Worm (Caenorhabditis elegans) whole organism, mixed stage, embryonic: ENCODE measurements around the gene zipt-2.2.
A peak's percentile ranks its signal among the peaks of the same experiment; 100 is the strongest.

Experiments
- M03D4.4 ChIP-seq: sonication (generic microtip); optimal IDR thresholded peaks from 2 replicates; lab custom pipeline; 2017; ENCODE audit warnings: mild to moderate bottlenecking, missing genetic modification characterization, missing compliant biosample characterization
- bed-3 ChIP-seq: fragments of 200-800 bp; sonication (Bioruptor generic); optimal IDR thresholded peaks from 3 replicates; lab custom pipeline; 2018; ENCODE audit warnings: mild to moderate bottlenecking, missing genetic modification characterization, moderate library complexity, missing compliant biosample characterization
- blmp-1 ChIP-seq: fragments of 150-350 bp; optimal IDR thresholded peaks from 2 replicates; lab custom pipeline; 2014; ENCODE audit warnings: missing biosample characterization, missing genetic modification characterization
- ceh-39 ChIP-seq: fragments of 150-350 bp; optimal IDR thresholded peaks from 2 replicates; lab custom pipeline; 2014; ENCODE audit warnings: missing biosample characterization, missing genetic modification characterization
- ceh-43 ChIP-seq: fragments of 200-800 bp; sonication (Bioruptor generic); optimal IDR thresholded peaks from 2 replicates; lab custom pipeline; 2018; ENCODE audit warnings: mild to moderate bottlenecking, missing genetic modification characterization, moderate library complexity, missing compliant biosample characterization
- ceh-83 ChIP-seq: fragments of 200-800 bp; sonication (Bioruptor generic); optimal IDR thresholded peaks from 2 replicates; lab custom pipeline; 2018; ENCODE audit warnings: mild to moderate bottlenecking, missing genetic modification characterization, missing compliant biosample characterization
- ces-1 ChIP-seq: fragments of 150-350 bp; optimal IDR thresholded peaks from 2 replicates; lab custom pipeline; 2014; ENCODE audit warnings: missing biosample characterization, missing genetic modification reagents, missing genetic modification characterization
- cnd-1 ChIP-seq: fragments of 200-800 bp; sonication (Bioruptor generic); optimal IDR thresholded peaks from 2 replicates; lab custom pipeline; 2018; ENCODE audit warnings: mild to moderate bottlenecking, missing genetic modification characterization, missing compliant biosample characterization
- elt-1 ChIP-seq: sonication (generic microtip); optimal IDR thresholded peaks from 2 replicates; lab custom pipeline; 2017; ENCODE audit warnings: missing genetic modification characterization, mild to moderate bottlenecking, missing compliant biosample characterization, antibody characterized with exemption, moderate library complexity, borderline replicate concordance; ENCODE audit not compliant: insufficient read depth
- elt-3 ChIP-seq: fragments of 150-350 bp; optimal IDR thresholded peaks from 2 replicates; lab custom pipeline; 2014; ENCODE audit warnings: missing biosample characterization, missing genetic modification characterization
- flh-1 ChIP-seq: fragments of 200-800 bp; sonication (Bioruptor generic); optimal IDR thresholded peaks from 2 replicates; lab custom pipeline; 2018; ENCODE audit warnings: mild to moderate bottlenecking, missing genetic modification characterization, moderate library complexity, missing compliant biosample characterization
- hlh-1 ChIP-seq: fragments of 150-350 bp; optimal IDR thresholded peaks from 2 replicates; lab custom pipeline; 2014; ENCODE audit warnings: missing biosample characterization, missing genetic modification reagents, missing genetic modification characterization
- lin-13 ChIP-seq: fragments of 150-350 bp; optimal IDR thresholded peaks from 2 replicates; lab custom pipeline; 2014; ENCODE audit warnings: missing biosample characterization, missing genetic modification characterization
- lin-32 ChIP-seq: fragments of 200-800 bp; sonication (Bioruptor generic); optimal IDR thresholded peaks from 2 replicates; lab custom pipeline; 2018; ENCODE audit warnings: mild to moderate bottlenecking, missing genetic modification characterization, missing compliant biosample characterization
- lsy-2 ChIP-seq: fragments of 150-350 bp; optimal IDR thresholded peaks from 2 replicates; lab custom pipeline; 2014; ENCODE audit warnings: missing biosample characterization, missing genetic modification characterization
- mab-5 ChIP-seq: fragments of 150-350 bp; optimal IDR thresholded peaks from 2 replicates; lab custom pipeline; 2014; ENCODE audit warnings: missing biosample characterization, missing genetic modification characterization
- mep-1 ChIP-seq: fragments of 150-350 bp; optimal IDR thresholded peaks from 2 replicates; lab custom pipeline; 2017; ENCODE audit warnings: missing biosample characterization, missing genetic modification reagents, missing genetic modification characterization, inconsistent platforms
- mls-2 ChIP-seq: sonication (generic microtip); optimal IDR thresholded peaks from 2 replicates; lab custom pipeline; 2016; ENCODE audit warnings: mild to moderate bottlenecking, missing genetic modification characterization, moderate library complexity, missing compliant biosample characterization
- nhr-12 ChIP-seq: fragments of 150-350 bp; optimal IDR thresholded peaks from 2 replicates; lab custom pipeline; 2014; ENCODE audit warnings: missing biosample characterization, missing genetic modification characterization
- nhr-237 ChIP-seq: fragments of 150-350 bp; optimal IDR thresholded peaks from 2 replicates; lab custom pipeline; 2014; ENCODE audit warnings: missing biosample characterization, missing genetic modification characterization
- nhr-76 ChIP-seq: sonication (generic microtip); optimal IDR thresholded peaks from 2 replicates; lab custom pipeline; 2017; ENCODE audit warnings: missing biosample characterization, missing genetic modification characterization
- pha-4 ChIP-seq: fragments of 150-350 bp; optimal IDR thresholded peaks from 2 replicates; lab custom pipeline; 2018; ENCODE audit warnings: missing biosample characterization, missing genetic modification reagents, missing genetic modification characterization
- sem-2 ChIP-seq: fragments of 200-800 bp; sonication (Bioruptor generic); optimal IDR thresholded peaks from 2 replicates; lab custom pipeline; 2018; ENCODE audit warnings: mild to moderate bottlenecking, missing genetic modification characterization, missing compliant biosample characterization
- snpc-4 ChIP-seq: fragments of 150-350 bp; optimal IDR thresholded peaks from 2 replicates; lab custom pipeline; 2014; ENCODE audit warnings: missing biosample characterization, missing genetic modification characterization
- sptf-1 ChIP-seq: sonication (generic microtip); optimal IDR thresholded peaks from 2 replicates; lab custom pipeline; 2017; ENCODE audit warnings: mild to moderate bottlenecking, missing genetic modification characterization, moderate library complexity, missing compliant biosample characterization
- tbx-8 ChIP-seq: fragments of 200-800 bp; sonication (Bioruptor generic); optimal IDR thresholded peaks from 2 replicates; lab custom pipeline; 2018; ENCODE audit warnings: mild to moderate bottlenecking, missing genetic modification characterization, moderate library complexity, missing compliant biosample characterization
- unc-120 ChIP-seq: sonication (generic microtip); optimal IDR thresholded peaks from 2 replicates; lab custom pipeline; 2017; ENCODE audit warnings: missing genetic modification characterization, missing compliant biosample characterization; ENCODE audit not compliant: poor library complexity, severe bottlenecking
- unc-62 ChIP-seq: fragments of 150-350 bp; optimal IDR thresholded peaks from 2 replicates; lab custom pipeline; 2014; ENCODE audit warnings: missing biosample characterization, missing genetic modification reagents, missing genetic modification characterization
- zip-8 ChIP-seq: fragments of 150-350 bp; optimal IDR thresholded peaks from 2 replicates; lab custom pipeline; 2014; ENCODE audit warnings: missing biosample characterization, missing genetic modification characterization
- ztf-11 ChIP-seq: fragments of 150-350 bp; optimal IDR thresholded peaks from 2 replicates; lab custom pipeline; 2014; ENCODE audit warnings: missing biosample characterization, missing genetic modification characterization

zipt-2.2 gene

DNA sequence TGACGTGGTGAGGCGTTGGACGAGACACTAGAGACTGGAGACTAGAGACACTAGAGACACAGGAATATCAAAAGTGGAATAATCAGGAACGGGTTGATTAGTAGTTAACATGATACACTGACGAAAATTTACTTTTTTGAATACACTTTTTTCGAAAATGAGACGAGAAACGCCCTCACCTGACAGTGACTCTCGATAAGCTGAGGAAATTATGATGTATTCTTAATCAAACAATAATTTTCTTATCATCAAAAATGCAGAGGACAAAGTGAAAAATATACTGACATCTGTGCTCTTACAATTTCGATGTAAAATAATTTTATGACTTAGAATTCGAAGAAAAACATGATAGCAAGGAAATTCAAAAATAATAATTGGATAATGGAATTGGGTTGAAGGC, 24.3 kb upstream of the zipt-2.2 start:
- TF ChIP-seq nhr-76: no peak

DNA sequence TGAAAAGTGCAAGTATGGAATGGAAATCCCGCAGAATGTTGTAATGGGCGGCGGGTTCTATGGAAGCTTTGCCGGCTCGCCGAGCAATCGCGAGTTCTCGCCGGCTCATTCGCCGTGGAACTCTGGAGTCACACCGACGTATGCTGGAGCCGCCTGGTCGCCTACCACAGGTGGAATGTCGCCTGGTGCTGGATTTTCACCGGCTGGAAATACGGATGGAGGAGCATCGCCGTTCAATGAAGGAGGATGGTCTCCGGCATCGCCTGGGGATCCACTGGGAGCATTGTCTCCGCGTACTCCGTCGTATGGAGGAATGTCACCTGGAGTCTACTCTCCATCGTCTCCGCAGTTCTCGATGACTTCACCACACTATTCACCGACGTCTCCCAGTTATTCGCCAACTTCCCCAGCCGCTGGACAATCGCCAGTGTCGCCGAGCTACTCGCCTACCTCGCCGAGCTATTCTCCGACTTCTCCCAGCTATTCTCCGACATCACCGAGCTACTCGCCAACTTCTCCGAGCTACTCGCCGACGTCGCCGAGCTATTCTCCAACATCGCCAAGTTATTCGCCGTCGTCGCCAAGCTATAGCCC, 19.9 kb upstream of the zipt-2.2 start:
- TF ChIP-seq tbx-8 (no peak), pha-4 (tag; lab: Kevin White, UChicago) (no peak), mab-5 (tag; lab: Kevin White, UChicago) (no peak), nhr-76 (no peak), ceh-43 (GFP tag; lab: Kevin White, UChicago) (no peak)
- TF ChIP-seq, all 35 proteins: peak for 0

DNA sequence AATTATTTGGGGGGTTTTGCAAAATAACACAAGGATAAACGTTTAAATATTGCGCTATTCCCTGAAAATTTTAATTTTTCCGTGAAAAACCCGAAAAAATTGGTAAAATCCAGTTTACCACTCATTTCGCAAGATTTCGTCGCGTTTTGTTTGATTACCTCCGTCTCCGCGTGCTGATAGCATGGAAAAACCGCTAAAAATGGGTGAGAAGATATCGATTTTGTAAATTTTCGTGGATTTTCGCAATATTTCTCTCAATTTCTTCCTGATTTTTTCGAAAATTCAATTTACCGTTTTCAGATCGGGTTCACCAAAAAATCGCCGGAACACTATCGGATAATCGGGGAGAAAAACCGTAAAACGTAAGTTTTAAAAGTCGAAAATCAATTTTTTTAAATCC, 12.6 kb upstream of the zipt-2.2 start, which contains the start of gene ama-1:
Gene ama-1 (plus strand): TSS at position 301 of the 400 bp plus-strand sequence.
- TF ChIP-seq zip-8 (tag; lab: Kevin White, UChicago) (no peak), nhr-237 (tag; lab: Kevin White, UChicago) (no peak), lsy-2 (no peak), unc-120 (tag; lab: Kevin White, UChicago) (no peak), unc-62 (GFP tag; lab: Kevin White, UChicago) (no peak), M03D4.4 (tag; lab: Kevin White, UChicago) (no peak)
- TF ChIP-seq, all 35 proteins: peak for 0

DNA sequence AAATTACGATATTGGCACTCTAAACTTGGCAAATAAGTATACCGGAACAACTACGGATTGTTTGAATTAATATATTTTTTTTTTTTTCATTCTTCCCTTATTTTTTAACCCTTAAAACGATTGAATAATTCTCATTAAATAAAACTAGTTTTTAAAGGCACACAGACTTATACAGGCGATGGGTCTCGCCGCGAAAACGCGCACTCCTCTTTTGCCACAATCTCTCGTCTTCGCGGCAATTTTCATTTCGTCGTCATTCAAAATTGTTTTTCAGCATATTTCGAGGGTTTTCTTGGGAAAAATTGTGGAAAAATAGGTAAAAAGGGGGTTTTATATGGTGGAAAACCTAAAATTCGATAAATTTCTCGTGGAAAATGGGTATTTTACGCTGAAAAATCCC, 12.2 kb upstream of the zipt-2.2 start:
- peak; percentile 3 for TF ChIP-seq ceh-39
- peak; percentile 32 for TF ChIP-seq mep-1
- TF ChIP-seq lsy-2: peak; percentile 70
- peak; percentile 29 for TF ChIP-seq sptf-1
- TF ChIP-seq elt-1: no peak
- peak; percentile 42 for TF ChIP-seq unc-120 (tag; lab: Kevin White, UChicago)
- no peak for TF ChIP-seq ceh-83 (GFP tag; lab: Kevin White, UChicago)
- TF ChIP-seq ces-1 (GFP tag; lab: Kevin White, UChicago): peak; percentile 68
- peak; percentile 15 for TF ChIP-seq lin-13 (tag; lab: Kevin White, UChicago)
- TF ChIP-seq pha-4 (tag; lab: Kevin White, UChicago): peak; percentile 31
- TF ChIP-seq flh-1 (GFP tag; lab: Kevin White, UChicago): no peak

DNA sequence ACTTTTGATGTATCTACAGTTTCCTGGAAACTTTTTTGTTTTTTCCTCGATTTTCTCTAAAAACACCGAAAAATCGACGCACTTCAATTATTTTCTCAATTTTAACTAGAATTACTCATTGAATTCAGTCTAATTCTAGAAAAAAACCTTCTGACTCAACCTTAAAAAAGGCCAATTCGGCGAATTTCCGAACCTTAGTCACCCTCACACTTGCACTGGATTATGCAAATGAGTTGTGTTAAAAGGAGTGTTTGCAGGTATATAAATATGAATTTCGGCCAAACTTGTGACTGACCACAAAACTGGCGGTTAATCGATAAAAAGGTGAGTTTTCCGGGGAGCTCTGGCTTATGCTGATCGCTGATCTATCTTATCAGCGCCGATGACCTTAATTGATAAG, 11.3 kb upstream of the zipt-2.2 start, which contains the start of gene ttr-20:
Gene ttr-20 (plus strand): TSS at position 301 of the 400 bp plus-strand sequence.
- TF ChIP-seq unc-62 (GFP tag; lab: Kevin White, UChicago) (no peak), hlh-1 (no peak), bed-3 (GFP tag; lab: Kevin White, UChicago) (no peak), snpc-4 (tag; lab: Kevin White, UChicago) (no peak), lin-32 (no peak), mep-1 (no peak), M03D4.4 (tag; lab: Kevin White, UChicago) (no peak), elt-3 (tag; lab: Kevin White, UChicago) (no peak), sem-2 (GFP tag; lab: Kevin White, UChicago) (no peak), lsy-2 (no peak), ceh-43 (GFP tag; lab: Kevin White, UChicago) (no peak), lin-13 (tag; lab: Kevin White, UChicago) (no peak), blmp-1 (tag; lab: Kevin White, UChicago) (no peak), mls-2 (tag; lab: Kevin White, UChicago) (no peak), tbx-8 (no peak), flh-1 (GFP tag; lab: Kevin White, UChicago) (no peak)

DNA sequence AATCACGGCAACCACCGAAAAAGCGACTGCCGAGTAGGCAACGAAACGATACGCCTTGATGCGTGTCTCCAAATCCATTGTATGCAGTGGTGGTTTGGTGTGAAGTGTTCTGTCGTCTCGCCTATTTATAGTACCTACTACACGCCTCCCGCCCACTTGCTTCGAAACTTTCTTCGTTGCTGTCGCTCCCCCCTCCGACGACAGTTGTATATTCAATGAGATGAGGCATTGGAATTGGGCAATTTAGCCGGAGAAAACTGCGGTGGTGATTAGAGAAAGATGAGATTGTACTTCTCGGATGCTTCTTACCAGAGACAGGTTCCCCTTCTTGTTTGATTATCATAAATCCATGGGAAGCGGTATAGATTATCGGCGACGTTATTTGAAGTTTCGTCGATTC, 9.3 kb upstream of the zipt-2.2 start, which contains the start of gene col-34:
Gene col-34 (minus strand): TSS at position 101 of the 400 bp plus-strand sequence.
- TF ChIP-seq ztf-11 (tag; lab: Kevin White, UChicago): no peak
- TF ChIP-seq mep-1: no peak
- no peak for TF ChIP-seq unc-120 (tag; lab: Kevin White, UChicago)
- TF ChIP-seq lin-13 (tag; lab: Kevin White, UChicago): no peak
- no peak for TF ChIP-seq cnd-1 (tag; lab: Kevin White, UChicago)
- TF ChIP-seq mls-2 (tag; lab: Kevin White, UChicago): no peak
- TF ChIP-seq lsy-2: no peak
- no peak for TF ChIP-seq sem-2 (GFP tag; lab: Kevin White, UChicago)
- no peak for TF ChIP-seq M03D4.4 (tag; lab: Kevin White, UChicago)
- no peak for TF ChIP-seq elt-3 (tag; lab: Kevin White, UChicago)
- no peak for TF ChIP-seq nhr-12 (tag; lab: Kevin White, UChicago)
